Worm (Caenorhabditis elegans) whole organism, L4/young adult: ENCODE measurements around the gene marc-2.

Experiments
- W03F9.2 ChIP-seq: fragments of 150-350 bp; optimal IDR thresholded peaks from 2 replicates; lab custom pipeline; 2014; ENCODE audit warnings: missing biosample characterization, missing genetic modification characterization
- dao-5 ChIP-seq: sonication (generic microtip); optimal IDR thresholded peaks from 2 replicates; lab custom pipeline; 2016; ENCODE audit warnings: missing genotype, missing genetic modification characterization, moderate library complexity, missing compliant biosample characterization
- him-1 ChIP-seq: sonication (generic microtip); optimal IDR thresholded peaks from 2 replicates; lab custom pipeline; 2016; ENCODE audit warnings: missing genotype, missing genetic modification reagents, missing genetic modification characterization, missing compliant biosample characterization

ce11 chrII:10659585-10659984 lies 1.2 kb downstream of the marc-2 start:
- TF ChIP-seq dao-5 (tag; lab: Kevin White, UChicago) (no peak), him-1 (tag; lab: Kevin White, UChicago) (no peak), W03F9.2 (tag; lab: Kevin White, UChicago) (no peak)
